Worm (Caenorhabditis elegans) whole organism, L4/young adult: ENCODE data around the gene C06H5.6.

ENCODE experiments used
- W03F9.2 ChIP-seq: fragments of 150-350 bp; optimal IDR thresholded peaks from 2 replicates; lab custom pipeline; 2014; ENCODE audit warnings: missing biosample characterization, missing genetic modification characterization
- dao-5 ChIP-seq: sonication (generic microtip); optimal IDR thresholded peaks from 2 replicates; lab custom pipeline; 2016; ENCODE audit warnings: missing genotype, missing genetic modification characterization, moderate library complexity, missing compliant biosample characterization
- him-1 ChIP-seq: sonication (generic microtip); optimal IDR thresholded peaks from 2 replicates; lab custom pipeline; 2016; ENCODE audit warnings: missing genotype, missing genetic modification reagents, missing genetic modification characterization, missing compliant biosample characterization

ce11 chrV:17857901-17858300 lies 30.9 kb downstream of the C06H5.6 start:
- TF ChIP-seq him-1 (tag; lab: Kevin White, UChicago): peak; percentile 71
- TF ChIP-seq dao-5 (tag; lab: Kevin White, UChicago): no peak
- TF ChIP-seq W03F9.2: no peak
